Comparison of ENCODE assay signal across 7 worm cellular contexts in the genomic region with DNA sequence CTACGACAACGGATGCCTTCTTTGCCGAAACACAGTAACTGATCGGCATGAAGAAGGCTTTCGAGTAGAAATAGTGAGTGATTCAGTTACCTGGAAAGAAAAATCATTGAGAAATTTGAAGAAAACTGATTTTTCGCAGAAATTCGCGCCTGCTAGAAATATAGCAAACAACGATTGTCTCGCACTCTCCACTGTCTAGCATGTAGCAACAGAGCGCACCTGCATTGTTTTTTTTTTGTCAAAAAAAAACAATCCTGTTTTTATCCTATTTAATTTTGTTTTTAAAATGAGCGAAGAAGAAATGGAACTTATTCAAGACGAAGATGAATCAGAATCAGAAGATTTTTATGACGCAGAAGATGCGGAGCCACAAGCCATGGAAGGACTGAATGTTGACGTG.
A peak's percentile ranks its signal among the peaks of the same experiment; 100 is the strongest.
TF ChIP-seq lines count a peak whose summit lies in the region.

Gene ddb-1, minus strand, starts transcription at position 90 of the 400 bp plus-strand sequence.
Gene M18.6, plus strand, starts transcription at position 235 of the 400 bp plus-strand sequence.

TF ChIP-seq in whole organism, L1 larva, 84 proteins besides CTCF, POLR2A, EP300 and RAD21 (continues in another document):
- no peak for TF ChIP-seq fkh-4 (tag; optimal IDR thresholded peaks at IDR 0.05; lab: Kevin White, UChicago; ENCODE audit: borderline replicate concordance)
- no peak for TF ChIP-seq nhr-12 (tag; optimal IDR thresholded peaks at IDR 0.05; lab: Kevin White, UChicago)
- peak; percentile 36 to 54 for TF ChIP-seq efl-1 (optimal IDR thresholded peaks at IDR 0.05; lab: Kevin White, UChicago)
- TF ChIP-seq efl-1 (GFP tag; optimal IDR thresholded peaks at IDR 0.05 in 1 of 2; lab: Kevin White, UChicago), result peak; percentile 56 to 92
- TF ChIP-seq zag-1 (tag; optimal IDR thresholded peaks at IDR 0.05; lab: Kevin White, UChicago), result no peak
- no peak for TF ChIP-seq egl-27 (tag; optimal IDR thresholded peaks at IDR 0.05; lab: Kevin White, UChicago)
- no peak for TF ChIP-seq aha-1 (tag; optimal IDR thresholded peaks at IDR 0.05; lab: Kevin White, UChicago)
- no peak for TF ChIP-seq Y116A8C.19 (tag; optimal IDR thresholded peaks at IDR 0.05; lab: Kevin White, UChicago; ENCODE audit: borderline replicate concordance)
- peak; percentile 47 to 69 for TF ChIP-seq lin-35 (GFP tag; optimal IDR thresholded peaks at IDR 0.05; lab: Kevin White, UChicago)
- TF ChIP-seq snpc-4 (tag; optimal IDR thresholded peaks at IDR 0.05; lab: Kevin White, UChicago), result no peak
- TF ChIP-seq sptf-1 (tag; optimal IDR thresholded peaks at IDR 0.05; lab: Kevin White, UChicago), result no peak
- TF ChIP-seq ztf-4 (tag; optimal IDR thresholded peaks at IDR 0.05; lab: Kevin White, UChicago), result no peak

TF ChIP-seq in whole organism, L2 larva, 48 proteins besides CTCF, POLR2A, EP300 and RAD21 (continues in another document):
- TF ChIP-seq dmd-4 (tag; optimal IDR thresholded peaks at IDR 0.05; lab: Kevin White, UChicago), result no peak
- TF ChIP-seq unc-39 (tag; optimal IDR thresholded peaks at IDR 0.05; lab: Kevin White, UChicago), result no peak
- TF ChIP-seq egl-27 (tag; optimal IDR thresholded peaks at IDR 0.05; lab: Kevin White, UChicago), result no peak
- TF ChIP-seq nhr-21 (tag; optimal IDR thresholded peaks at IDR 0.05; lab: Kevin White, UChicago), result no peak
- peak; percentile 76 for TF ChIP-seq nhr-129 (tag; optimal IDR thresholded peaks at IDR 0.05; lab: Kevin White, UChicago)
- no peak for TF ChIP-seq aly-2 (tag; optimal IDR thresholded peaks at IDR 0.05; lab: Kevin White, UChicago)
- no peak for TF ChIP-seq nhr-10 (tag; optimal IDR thresholded peaks at IDR 0.05; lab: Kevin White, UChicago)
- no peak for TF ChIP-seq nhr-25 (tag; optimal IDR thresholded peaks at IDR 0.05; lab: Kevin White, UChicago)
- no peak for TF ChIP-seq ztf-1 (GFP tag; conservative IDR thresholded peaks at IDR 0.05; lab: Robert Waterston, UW)
- no peak for TF ChIP-seq nhr-11 (tag; optimal IDR thresholded peaks at IDR 0.05; lab: Kevin White, UChicago)
- no peak for TF ChIP-seq ceh-82 (tag; optimal IDR thresholded peaks at IDR 0.05; lab: Kevin White, UChicago)
- TF ChIP-seq elt-1 (tag; optimal IDR thresholded peaks at IDR 0.05; lab: Kevin White, UChicago), result no peak
- TF ChIP-seq ZK546.5 (tag; optimal IDR thresholded peaks at IDR 0.05; lab: Kevin White, UChicago), result no peak

TF ChIP-seq in whole organism, L3 larva, 47 proteins besides CTCF, POLR2A, EP300 and RAD21 (continues in another document):
- TF ChIP-seq ztf-4 (tag; optimal IDR thresholded peaks at IDR 0.05; lab: Kevin White, UChicago) (no peak), elt-2 (tag; optimal IDR thresholded peaks at IDR 0.05; lab: Kevin White, UChicago) (peak; percentile 2), nfya-1 (tag; optimal IDR thresholded peaks at IDR 0.05; lab: Kevin White, UChicago; ENCODE audit: insufficient read depth) (peak; percentile 66), ceh-16 (tag; optimal IDR thresholded peaks at IDR 0.05; lab: Kevin White, UChicago) (no peak), nhr-43 (tag; optimal IDR thresholded peaks at IDR 0.05; lab: Kevin White, UChicago; ENCODE audit: poor library complexity, severe bottlenecking) (no peak), egl-5 (tag; optimal IDR thresholded peaks at IDR 0.05; lab: Kevin White, UChicago) (no peak), pha-4 (tag; optimal IDR thresholded peaks at IDR 0.05; lab: Kevin White, UChicago) (peak; percentile 81), lin-39 (tag; optimal IDR thresholded peaks at IDR 0.05; lab: Kevin White, UChicago) (peak; percentile 30), lin-15B (tag; optimal IDR thresholded peaks at IDR 0.05; lab: Kevin White, UChicago) (peak; percentile 68), unc-62 (GFP tag; optimal IDR thresholded peaks at IDR 0.05; lab: Kevin White, UChicago) (no peak), ceh-28 (tag; optimal IDR thresholded peaks at IDR 0.05; lab: Kevin White, UChicago) (no peak), hmg-11 (tag; optimal IDR thresholded peaks at IDR 0.05; lab: Kevin White, UChicago) (no peak), nhr-25 (tag; optimal IDR thresholded peaks at IDR 0.05; lab: Kevin White, UChicago) (peak; percentile 8)

TF ChIP-seq in whole organism, L4 larva, 104 proteins besides CTCF, POLR2A, EP300 and RAD21 (continues in another document):
- peak in 1 of 2 experiments; percentile 56 for TF ChIP-seq lsy-2 (tag; optimal IDR thresholded peaks at IDR 0.05; lab: Kevin White, UChicago)
- TF ChIP-seq spr-3 (GFP tag; optimal IDR thresholded peaks at IDR 0.05; lab: Kevin White, UChicago), result no peak
- TF ChIP-seq mdl-1 (tag; optimal IDR thresholded peaks at IDR 0.05; lab: Kevin White, UChicago), result no peak
- no peak for TF ChIP-seq spr-1 (tag; optimal IDR thresholded peaks at IDR 0.05; lab: Kevin White, UChicago)
- peak; percentile 48 for TF ChIP-seq mes-2 (tag; optimal IDR thresholded peaks at IDR 0.05; lab: Kevin White, UChicago; ENCODE audit: poor library complexity, severe bottlenecking)
- peak; percentile 70 for TF ChIP-seq unc-130 (GFP tag; optimal IDR thresholded peaks at IDR 0.05; lab: Kevin White, UChicago)
- no peak for TF ChIP-seq pha-4 (GFP tag; IDR thresholded peaks at IDR 0.05; lab: Robert Waterston, UW)
- TF ChIP-seq pha-4 (tag; optimal IDR thresholded peaks at IDR 0.05; lab: Kevin White, UChicago), result peak; percentile 19
- TF ChIP-seq lin-38 (GFP tag; IDR thresholded peaks at IDR 0.05; lab: Robert Waterston, UW), result peak; percentile 93
- TF ChIP-seq mep-1 (tag; optimal IDR thresholded peaks at IDR 0.05; lab: Kevin White, UChicago), result peak; percentile 22
- peak; percentile 3 for TF ChIP-seq hlh-30 (tag; optimal IDR thresholded peaks at IDR 0.05; lab: Kevin White, UChicago; ENCODE audit: insufficient read depth)
- TF ChIP-seq nhr-6 (tag; optimal IDR thresholded peaks at IDR 0.05; lab: Kevin White, UChicago), result peak; percentile 50
- no peak for TF ChIP-seq vab-7 (GFP tag; IDR thresholded peaks at IDR 0.05; lab: Robert Waterston, UW)

TF ChIP-seq in whole organism, late embryonic, 69 proteins besides CTCF, POLR2A, EP300 and RAD21:
- TF ChIP-seq pag-3 (tag; optimal IDR thresholded peaks at IDR 0.05; lab: Kevin White, UChicago; ENCODE audit: borderline replicate concordance), result no peak
- TF ChIP-seq nfya-1 (tag; optimal IDR thresholded peaks at IDR 0.05; lab: Kevin White, UChicago), result peak; percentile 26

TF ChIP-seq in whole organism, mixed stage, embryonic, 35 proteins besides CTCF, POLR2A, EP300 and RAD21:
- TF ChIP-seq blmp-1 (tag; optimal IDR thresholded peaks at IDR 0.05; lab: Kevin White, UChicago) (no peak), ceh-43 (GFP tag; optimal IDR thresholded peaks at IDR 0.05; lab: Kevin White, UChicago) (no peak), nhr-237 (tag; optimal IDR thresholded peaks at IDR 0.05; lab: Kevin White, UChicago) (no peak), mep-1 (tag; optimal IDR thresholded peaks at IDR 0.05; lab: Kevin White, UChicago) (peak; percentile 40), unc-62 (GFP tag; optimal IDR thresholded peaks at IDR 0.05; lab: Kevin White, UChicago) (no peak), pha-4 (tag; optimal IDR thresholded peaks at IDR 0.05; lab: Kevin White, UChicago) (peak; percentile 44), ham-2 (GFP tag; optimal IDR thresholded peaks at IDR 0.05; lab: Kevin White, UChicago) (peak; percentile 18), sptf-1 (tag; optimal IDR thresholded peaks at IDR 0.05; lab: Kevin White, UChicago) (no peak), elt-1 (tag; optimal IDR thresholded peaks at IDR 0.05; lab: Kevin White, UChicago; ENCODE audit: borderline replicate concordance, insufficient read depth) (no peak), zip-8 (tag; optimal IDR thresholded peaks at IDR 0.05; lab: Kevin White, UChicago) (no peak), ces-1 (GFP tag; optimal IDR thresholded peaks at IDR 0.05; lab: Kevin White, UChicago) (peak; percentile 24), bed-3 (GFP tag; optimal IDR thresholded peaks at IDR 0.05; lab: Kevin White, UChicago) (no peak), lsy-2 (tag; optimal IDR thresholded peaks at IDR 0.05; lab: Kevin White, UChicago) (peak; percentile 43), nhr-2 (tag; optimal IDR thresholded peaks at IDR 0.05; lab: Kevin White, UChicago) (no peak)

TF ChIP-seq in whole organism, young adult, 124 proteins besides CTCF, POLR2A, EP300 and RAD21 (continues in another document):
- TF ChIP-seq hsf-1 (GFP tag; IDR thresholded peaks at IDR 0.05; lab: Robert Waterston, UW) (no peak), tbp1 (GFP tag; optimal IDR thresholded peaks at IDR 0.05; lab: Kevin White, UChicago) (peak; percentile 7), F23B12.7 (tag; optimal IDR thresholded peaks at IDR 0.05; lab: Kevin White, UChicago; ENCODE audit: insufficient read depth) (no peak), ceh-100 (GFP tag; IDR thresholded peaks at IDR 0.05; lab: Robert Waterston, UW) (no peak), mel-28 (tag; optimal IDR thresholded peaks at IDR 0.05; lab: Kevin White, UChicago; ENCODE audit: borderline replicate concordance) (no peak), F33H1.4 (GFP tag; IDR thresholded peaks at IDR 0.05; lab: Robert Waterston, UW) (peak; percentile 47; the same call in 1 of the 2 replicates), somi-1 (GFP tag; optimal IDR thresholded peaks at IDR 0.05; lab: Kevin White, UChicago) (no peak), repo-1 (tag; optimal IDR thresholded peaks at IDR 0.05; lab: Kevin White, UChicago) (no peak), egl-44 (GFP tag; IDR thresholded peaks at IDR 0.05; lab: Robert Waterston, UW) (no peak), lsl-1 (GFP tag; optimal IDR thresholded peaks at IDR 0.05; lab: Kevin White, UChicago) (peak; percentile 52), mxl-1 (tag; optimal IDR thresholded peaks at IDR 0.05; lab: Kevin White, UChicago) (no peak), madf-6 (GFP tag; IDR thresholded peaks at IDR 0.05; lab: Robert Waterston, UW) (peak; percentile 57; the same call in 1 of the 2 replicates), F37B4.10 (GFP tag; IDR thresholded peaks at IDR 0.05; lab: Robert Waterston, UW) (no peak), hmg-1.2 (GFP tag; IDR thresholded peaks at IDR 0.05; lab: Robert Waterston, UW) (peak; percentile 59; the same call in 1 of the 2 replicates), B0019.2 (GFP tag; conservative IDR thresholded peaks at IDR 0.05; lab: Robert Waterston, UW) (no peak), snpc-1.1 (tag; optimal IDR thresholded peaks at IDR 0.05; lab: Kevin White, UChicago; ENCODE audit: insufficient read depth) (peak; percentile 5), madf-8 (GFP tag; conservative IDR thresholded peaks at IDR 0.05; lab: Robert Waterston, UW) (peak; percentile 42; the same call in 1 of the 2 replicates), Y95B8A.8 (GFP tag; IDR thresholded peaks at IDR 0.05; lab: Robert Waterston, UW) (no peak), snpc-4 (GFP tag; optimal IDR thresholded peaks at IDR 0.05; lab: Kevin White, UChicago) (no peak), snpc-4 (tag; optimal IDR thresholded peaks at IDR 0.05; lab: Kevin White, UChicago) (peak in 2 of 4 experiments; percentile 33 to 42), ZK185.1 (tag; optimal IDR thresholded peaks at IDR 0.05; lab: Kevin White, UChicago; ENCODE audit: poor library complexity, severe bottlenecking) (no peak), attf-6 (GFP tag; IDR thresholded peaks at IDR 0.05; lab: Robert Waterston, UW) (no peak), dpff-1 (tag; optimal IDR thresholded peaks at IDR 0.05; lab: Kevin White, UChicago) (no peak), nhr-179 (tag; optimal IDR thresholded peaks at IDR 0.05; lab: Kevin White, UChicago) (no peak), ztf-28 (GFP tag; IDR thresholded peaks at IDR 0.05; lab: Robert Waterston, UW) (no peak)
